Fruit fly (Drosophila melanogaster) whole organism, prepupa: ENCODE data around the gene Nepl18.

Source experiments
- Blimp-1 ChIP-seq: fragments of 200-800 bp; sonication (Bioruptor generic); optimal IDR thresholded peaks from 3 replicates; lab custom pipeline; 2017; ENCODE audit warnings: missing biosample characterization, missing genetic modification characterization, mild to moderate bottlenecking, moderate library complexity, missing genetic modification reagents
- CG10631 ChIP-seq: fragments of 200-800 bp; sonication (Bioruptor generic); optimal IDR thresholded peaks from 2 replicates; lab custom pipeline; 2016; ENCODE audit warnings: missing biosample characterization, missing genetic modification characterization
- CG11294 ChIP-seq: fragments of 200-800 bp; sonication (Bioruptor generic); IDR thresholded peaks from 2 replicates; pipeline ENCODE4 v1.3.6; 2022; ENCODE audit warnings: missing biosample characterization, missing genetic modification characterization
- CG11762 ChIP-seq: fragments of 200-800 bp; sonication (Bioruptor generic); optimal IDR thresholded peaks from 3 replicates; lab custom pipeline; 2016; ENCODE audit warnings: missing biosample characterization, missing genetic modification characterization; ENCODE audit not compliant: insufficient read depth
- CG15336 ChIP-seq: fragments of 200-800 bp; sonication (Bioruptor generic); IDR thresholded peaks from 2 replicates; pipeline ENCODE4 v1.3.6; 2022; ENCODE audit warnings: missing biosample characterization, missing genetic modification characterization
- CG1621 ChIP-seq: fragments of 200-800 bp; sonication (Bioruptor generic); optimal IDR thresholded peaks from 3 replicates; lab custom pipeline; 2018; ENCODE audit warnings: missing biosample characterization, mild to moderate bottlenecking, missing genetic modification characterization
- CG3032 ChIP-seq: fragments of 200-800 bp; optimal IDR thresholded peaks from 2 replicates; lab custom pipeline; 2019; ENCODE audit warnings: missing biosample characterization, mild to moderate bottlenecking, missing genetic modification characterization, moderate library complexity
- CG31627 ChIP-seq: fragments of 200-800 bp; sonication (Bioruptor generic); optimal IDR thresholded peaks from 3 replicates; lab custom pipeline; 2016; ENCODE audit warnings: missing biosample characterization, missing genetic modification characterization
- CG34406 ChIP-seq: fragments of 200-800 bp; sonication (Bioruptor generic); optimal IDR thresholded peaks from 3 replicates; lab custom pipeline; 2016; ENCODE audit warnings: missing biosample characterization, missing genetic modification characterization
- CG3919 ChIP-seq: fragments of 200-800 bp; sonication (Bioruptor generic); optimal IDR thresholded peaks from 3 replicates; lab custom pipeline; 2016; ENCODE audit warnings: missing biosample characterization, missing genetic modification characterization
- CG6163 ChIP-seq: fragments of 200-800 bp; sonication (Bioruptor generic); IDR thresholded peaks from 3 replicates; pipeline ENCODE4 v1.3.6; 2022; ENCODE audit warnings: missing biosample characterization, missing genetic modification characterization
- CG6276 ChIP-seq: fragments of 200-800 bp; sonication (Bioruptor generic); optimal IDR thresholded peaks from 2 replicates; lab custom pipeline; 2017; ENCODE audit warnings: missing biosample characterization, mild to moderate bottlenecking, missing genetic modification characterization
- CG6792 ChIP-seq: fragments of 200-800 bp; sonication (Bioruptor generic); optimal IDR thresholded peaks from 3 replicates; lab custom pipeline; 2016; ENCODE audit warnings: missing biosample characterization, missing genetic modification characterization
- CG6808 ChIP-seq: fragments of 200-800 bp; sonication (Bioruptor generic); optimal IDR thresholded peaks from 3 replicates; lab custom pipeline; 2017; ENCODE audit warnings: missing biosample characterization, missing genetic modification characterization, mild to moderate bottlenecking, moderate library complexity, missing genetic modification reagents
- CG6854 ChIP-seq: fragments of 200-800 bp; sonication (Bioruptor generic); optimal IDR thresholded peaks from 2 replicates; lab custom pipeline; 2017; ENCODE audit warnings: missing biosample characterization, mild to moderate bottlenecking, missing genetic modification characterization
- CG7368 ChIP-seq: fragments of 200-800 bp; sonication (Bioruptor generic); optimal IDR thresholded peaks from 3 replicates; lab custom pipeline; 2016; ENCODE audit warnings: missing biosample characterization, missing genetic modification characterization
- CG8119 ChIP-seq: fragments of 200-800 bp; sonication (Bioruptor generic); IDR thresholded peaks from 3 replicates; pipeline ENCODE4 v1.3.6; 2022; ENCODE audit warnings: missing biosample characterization, missing genetic modification characterization
- CG8319 ChIP-seq: fragments of 200-800 bp; sonication (Bioruptor generic); optimal IDR thresholded peaks from 3 replicates; lab custom pipeline; 2016; ENCODE audit warnings: missing biosample characterization, missing genetic modification characterization
- CG8632 ChIP-seq: fragments of 200-800 bp; sonication (Bioruptor generic); optimal IDR thresholded peaks from 3 replicates; lab custom pipeline; 2016; ENCODE audit warnings: missing biosample characterization, missing genetic modification characterization
- CG9139 ChIP-seq: fragments of 200-800 bp; sonication (Bioruptor generic); optimal IDR thresholded peaks from 3 replicates; lab custom pipeline; 2017; ENCODE audit warnings: missing biosample characterization, mild to moderate bottlenecking, missing genetic modification characterization
- Eip75B ChIP-seq: fragments of 200-800 bp; sonication (Bioruptor generic); optimal IDR thresholded peaks from 3 replicates; lab custom pipeline; 2016; ENCODE audit warnings: missing biosample characterization, missing genetic modification characterization
- Eip78C ChIP-seq: fragments of 200-800 bp; sonication (Bioruptor generic); peaks from one replicate; lab custom pipeline; 2016; ENCODE audit warnings: missing biosample characterization, missing genetic modification characterization
- Eip93F ChIP-seq: fragments of 200-800 bp; sonication (Bioruptor generic); optimal IDR thresholded peaks from 2 replicates; lab custom pipeline; 2016; ENCODE audit warnings: missing biosample characterization, mild to moderate bottlenecking, missing genetic modification characterization
- Ets21C ChIP-seq: fragments of 200-800 bp; sonication (Bioruptor generic); optimal IDR thresholded peaks from 3 replicates; lab custom pipeline; 2016; ENCODE audit warnings: missing biosample characterization, missing genetic modification characterization
- Ets96B ChIP-seq: fragments of 200-800 bp; optimal IDR thresholded peaks from 2 replicates; lab custom pipeline; 2019; ENCODE audit warnings: missing biosample characterization, mild to moderate bottlenecking, missing genetic modification characterization, moderate library complexity
- Gug ChIP-seq: fragments of 200-800 bp; sonication (Bioruptor generic); IDR thresholded peaks from 2 replicates; pipeline ENCODE4 v1.3.6; 2022; ENCODE audit warnings: missing biosample characterization, missing genetic modification characterization
- Hr38 ChIP-seq: sonication (Bioruptor generic); optimal IDR thresholded peaks from 2 replicates; lab custom pipeline; 2016; ENCODE audit warnings: missing biosample characterization, missing genetic modification characterization
- Hr39 ChIP-seq: fragments of 200-800 bp; sonication (Bioruptor generic); optimal IDR thresholded peaks from 2 replicates; lab custom pipeline; 2016; ENCODE audit warnings: missing biosample characterization, missing genetic modification characterization
- Hr4 ChIP-seq: fragments of 200-800 bp; sonication (Bioruptor generic); optimal IDR thresholded peaks from 3 replicates; lab custom pipeline; 2016; ENCODE audit warnings: missing biosample characterization, missing genetic modification characterization
- Lpt ChIP-seq: fragments of 200-800 bp; sonication (Bioruptor generic); optimal IDR thresholded peaks from 3 replicates; lab custom pipeline; 2016; ENCODE audit warnings: missing biosample characterization, missing genetic modification characterization
- Met ChIP-seq: fragments of 200-800 bp; sonication (Bioruptor generic); optimal IDR thresholded peaks from 3 replicates; lab custom pipeline; 2016; ENCODE audit warnings: missing biosample characterization, missing genetic modification characterization
- OdsH ChIP-seq: fragments of 200-800 bp; sonication (Bioruptor generic); optimal IDR thresholded peaks from 3 replicates; lab custom pipeline; 2016; ENCODE audit warnings: missing biosample characterization, missing genetic modification characterization
- Smox ChIP-seq: fragments of 200-800 bp; sonication (Bioruptor generic); optimal IDR thresholded peaks from 3 replicates; lab custom pipeline; 2016; ENCODE audit warnings: missing biosample characterization, missing genetic modification characterization
- Sox102F ChIP-seq: fragments of 200-800 bp; sonication (Bioruptor generic); optimal IDR thresholded peaks from 2 replicates; lab custom pipeline; 2016; ENCODE audit warnings: missing biosample characterization, mild to moderate bottlenecking, missing genetic modification characterization
- Sox14 ChIP-seq: fragments of 200-800 bp; sonication (Bioruptor generic); optimal IDR thresholded peaks from 3 replicates; lab custom pipeline; 2016; ENCODE audit warnings: missing biosample characterization, missing genetic modification characterization
- Sox15 ChIP-seq: fragments of 200-800 bp; sonication (Bioruptor generic); optimal IDR thresholded peaks from 3 replicates; lab custom pipeline; 2016; ENCODE audit warnings: missing biosample characterization, missing genetic modification characterization
- acj6 ChIP-seq: fragments of 200-800 bp; sonication (Bioruptor generic); optimal IDR thresholded peaks from 3 replicates; lab custom pipeline; 2016; ENCODE audit warnings: missing biosample characterization, missing genetic modification characterization
- cyc ChIP-seq: fragments of 200-800 bp; sonication (Bioruptor generic); optimal IDR thresholded peaks from 3 replicates; lab custom pipeline; 2016; ENCODE audit warnings: missing biosample characterization, missing genetic modification characterization
- dac ChIP-seq: fragments of 200-800 bp; sonication (Bioruptor generic); optimal IDR thresholded peaks from 2 replicates; lab custom pipeline; 2017; ENCODE audit warnings: missing biosample characterization, mild to moderate bottlenecking, missing genetic modification characterization
- dsx ChIP-seq: fragments of 200-800 bp; optimal IDR thresholded peaks from 3 replicates; lab custom pipeline; 2019; ENCODE audit warnings: missing biosample characterization, mild to moderate bottlenecking, missing genetic modification characterization, moderate library complexity; ENCODE audit not compliant: poor library complexity, severe bottlenecking
- eg ChIP-seq: fragments of 200-800 bp; sonication (Bioruptor generic); IDR thresholded peaks from 3 replicates; pipeline ENCODE4 v1.3.6; 2022; ENCODE audit warnings: missing biosample characterization, missing genetic modification characterization
- esn ChIP-seq: fragments of 200-800 bp; sonication (Bioruptor generic); optimal IDR thresholded peaks from 2 replicates; lab custom pipeline; 2016; ENCODE audit warnings: missing biosample characterization, mild to moderate bottlenecking, missing genetic modification characterization, moderate library complexity
- fd59A ChIP-seq: fragments of 200-800 bp; sonication (Bioruptor generic); optimal IDR thresholded peaks from 2 replicates; lab custom pipeline; 2017; ENCODE audit warnings: missing biosample characterization, mild to moderate bottlenecking, missing genetic modification characterization, missing genetic modification reagents
- fkh ChIP-seq: fragments of 200-800 bp; sonication (Bioruptor generic); optimal IDR thresholded peaks from 3 replicates; lab custom pipeline; 2017; ENCODE audit warnings: missing biosample characterization, mild to moderate bottlenecking, missing genetic modification characterization, moderate library complexity
- lz ChIP-seq: fragments of 200-800 bp; sonication (Bioruptor generic); optimal IDR thresholded peaks from 3 replicates; lab custom pipeline; 2016; ENCODE audit warnings: missing biosample characterization, missing genetic modification characterization
- net ChIP-seq: fragments of 200-800 bp; sonication (Bioruptor generic); optimal IDR thresholded peaks from 3 replicates; lab custom pipeline; 2016; ENCODE audit warnings: missing biosample characterization, missing genetic modification characterization
- pdm3 ChIP-seq: fragments of 200-800 bp; sonication (Bioruptor generic); optimal IDR thresholded peaks from 3 replicates; lab custom pipeline; 2016; ENCODE audit warnings: missing biosample characterization, missing genetic modification characterization
- salr ChIP-seq, 2 experiments: fragments of 200-800 bp; sonication (Bioruptor generic); optimal IDR thresholded peaks; 3 replicates each; lab custom pipeline; 2016 to 2018; ENCODE audit warnings: missing biosample characterization in 2 of 2, missing genetic modification characterization in 2 of 2, mild to moderate bottlenecking in 1 of 2
- spab ChIP-seq: fragments of 200-800 bp; sonication (Bioruptor generic); optimal IDR thresholded peaks from 2 replicates; lab custom pipeline; 2017; ENCODE audit warnings: missing biosample characterization, mild to moderate bottlenecking, missing genetic modification characterization, missing genetic modification reagents
- ss ChIP-seq, 2 experiments: fragments of 200-800 bp; sonication (Bioruptor generic); optimal IDR thresholded peaks; 2 replicates in 1 of 2; 3 replicates in 1 of 2; lab custom pipeline; 2017 to 2018; ENCODE audit warnings: mild to moderate bottlenecking in 2 of 2, missing biosample characterization in 2 of 2, missing genetic modification characterization in 2 of 2, moderate library complexity in 1 of 2
- svp ChIP-seq: fragments of 200-800 bp; sonication (Bioruptor generic); peaks from one replicate; lab custom pipeline; 2016; ENCODE audit warnings: missing biosample characterization, missing genetic modification characterization
- topi ChIP-seq: fragments of 200-800 bp; sonication (Bioruptor generic); optimal IDR thresholded peaks from 3 replicates; lab custom pipeline; 2016; ENCODE audit warnings: missing biosample characterization, missing genetic modification characterization
- vri ChIP-seq: fragments of 200-800 bp; sonication (Bioruptor generic); optimal IDR thresholded peaks from 3 replicates; lab custom pipeline; 2016; ENCODE audit warnings: missing biosample characterization, mild to moderate bottlenecking, missing genetic modification characterization

Gene Nepl18

DNA sequence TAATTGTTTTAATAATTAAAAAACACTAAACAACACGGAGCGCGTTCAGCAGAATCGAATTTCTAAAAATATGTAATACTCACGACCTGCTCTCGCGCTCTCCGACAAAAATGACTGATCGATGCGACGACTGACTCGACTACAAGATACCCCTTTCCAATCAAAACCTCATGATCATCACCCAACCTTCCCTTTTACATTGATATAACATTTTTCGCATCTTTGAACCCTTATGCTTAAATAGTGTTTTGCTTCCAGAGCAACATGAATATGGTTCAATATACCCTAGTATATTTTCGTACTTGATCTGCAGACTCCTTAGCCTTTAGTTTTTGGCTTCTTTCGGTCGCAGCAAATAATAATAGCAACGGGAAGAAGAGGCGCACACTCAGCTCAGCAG is 36.3 kb downstream of the Nepl18 start:
- TF ChIP-seq Eip93F (GFP tag; lab: Kevin White, UChicago), result no peak
- TF ChIP-seq Sox15 (GFP tag; lab: Kevin White, UChicago), result no peak
- peak in 1 of 2 experiments; percentile 57 for TF ChIP-seq salr (GFP tag; optimal IDR thresholded peaks at IDR 0.05; lab: Kevin White, UChicago)
- no peak for TF ChIP-seq CG6792 (GFP tag; lab: Kevin White, UChicago)
- TF ChIP-seq CG8319, result no peak
- peak; percentile 71 for TF ChIP-seq CG3919
- no peak for TF ChIP-seq CG9139 (GFP tag; lab: Kevin White, UChicago)
- no peak for TF ChIP-seq spab (GFP tag; lab: Kevin White, UChicago)
- TF ChIP-seq CG6276, result peak; percentile 60
- peak; percentile 32 for TF ChIP-seq lz (GFP tag; lab: Kevin White, UChicago)
- TF ChIP-seq CG31627 (GFP tag; lab: Kevin White, UChicago), result peak; percentile 24
- TF ChIP-seq dac (GFP tag; lab: Kevin White, UChicago), result peak; percentile 18
- peak; percentile 74 for TF ChIP-seq Lpt (GFP tag; lab: Kevin White, UChicago)
- TF ChIP-seq Eip75B (GFP tag; lab: Kevin White, UChicago), result peak; percentile 46
- no peak for TF ChIP-seq svp (GFP tag; lab: Kevin White, UChicago)
- TF ChIP-seq Ets21C (GFP tag; lab: Kevin White, UChicago), result no peak
- TF ChIP-seq CG8632 (GFP tag; lab: Kevin White, UChicago), result no peak
- peak; percentile 32 for TF ChIP-seq Hr39 (GFP tag; lab: Kevin White, UChicago)
- no peak for TF ChIP-seq dsx
- no peak; the same call in 1 of the 2 replicates for TF ChIP-seq CG11294
- no peak for TF ChIP-seq CG34406
- TF ChIP-seq Hr38 (GFP tag; lab: Kevin White, UChicago), result no peak
- TF ChIP-seq CG10631 (GFP tag; lab: Kevin White, UChicago), result peak; percentile 60
- TF ChIP-seq Ets96B (tag; lab: Kevin White, UChicago), result peak; percentile 53
- peak; percentile 35 for TF ChIP-seq Met (GFP tag; lab: Kevin White, UChicago)
- peak; percentile 85 for TF ChIP-seq eg (GFP tag; lab: Robert Waterston, UW)
- TF ChIP-seq acj6 (GFP tag; lab: Kevin White, UChicago), result peak; percentile 45
- TF ChIP-seq cyc (GFP tag; lab: Kevin White, UChicago), result peak; percentile 40
- peak; percentile 77 for TF ChIP-seq CG8119 (GFP tag; lab: Robert Waterston, UW)
- peak; percentile 55 for TF ChIP-seq OdsH (GFP tag; lab: Kevin White, UChicago)
- TF ChIP-seq CG6808, result no peak
- peak; percentile 53 for TF ChIP-seq CG7368
- TF ChIP-seq fd59A (GFP tag; lab: Kevin White, UChicago), result no peak
- no peak for TF ChIP-seq Smox (GFP tag; lab: Kevin White, UChicago)
- peak; percentile 76 for TF ChIP-seq CG15336 (GFP tag; lab: Robert Waterston, UW)
- TF ChIP-seq topi (GFP tag; lab: Kevin White, UChicago), result no peak
- peak; percentile 76 for TF ChIP-seq Gug
- TF ChIP-seq Blimp-1, result no peak
- peak; percentile 40 for TF ChIP-seq CG11762 (GFP tag; lab: Kevin White, UChicago)
- TF ChIP-seq Sox14, result peak; percentile 55
- no peak for TF ChIP-seq esn (GFP tag; lab: Kevin White, UChicago)
- TF ChIP-seq vri (GFP tag; lab: Kevin White, UChicago), result no peak
- TF ChIP-seq Hr4 (GFP tag; lab: Kevin White, UChicago), result peak; percentile 75
- TF ChIP-seq CG3032, result peak; percentile 12
- TF ChIP-seq net (GFP tag; lab: Kevin White, UChicago), result peak; percentile 59
- peak; percentile 83 for TF ChIP-seq Eip78C
- no peak for TF ChIP-seq fkh
- no peak for TF ChIP-seq pdm3 (GFP tag; lab: Kevin White, UChicago)
- TF ChIP-seq CG1621, result no peak
- peak; percentile 81 for TF ChIP-seq CG6163
- no peak for TF ChIP-seq CG6854 (GFP tag; lab: Kevin White, UChicago)
- no peak for TF ChIP-seq Sox102F (GFP tag; lab: Kevin White, UChicago)
- TF ChIP-seq ss (GFP tag; optimal IDR thresholded peaks at IDR 0.05; lab: Kevin White, UChicago), result no peak
